Worm (Caenorhabditis elegans): ENCODE data around the gene pqn-62.

- TF ChIP-seq lin-54 (GFP tag; optimal IDR thresholded peaks at IDR 0.05), result no peak
- TF ChIP-seq hlh-12 (tag; optimal IDR thresholded peaks at IDR 0.05), result no peak
- TF ChIP-seq ceh-27 (GFP tag; optimal IDR thresholded peaks at IDR 0.05), result no peak
- no peak for TF ChIP-seq T07F8.4 (tag; optimal IDR thresholded peaks at IDR 0.05)
- TF ChIP-seq ama-1 (optimal IDR thresholded peaks at IDR 0.05), result no peak
- TF ChIP-seq ama-1 (GFP tag; optimal IDR thresholded peaks at IDR 0.05), result no peak
- no peak for TF ChIP-seq gei-17 (GFP tag; optimal IDR thresholded peaks at IDR 0.05)
- no peak for TF ChIP-seq hmg-20 (GFP tag; IDR thresholded peaks at IDR 0.05)
These were observed 33.2 kb upstream of the pqn-62 start, which contains the start of gene EGAP5.1 for ce11 chrX:5162755-5163154.

All from whole organism, young adult.